Worm (Caenorhabditis elegans): ENCODE results near the gene vps-8.

ce11 chrIV:12261353-12261752, 14.4 kb downstream of the vps-8 start, which contains the start of gene sre-14:
- no peak for TF ChIP-seq scrt-1 (GFP tag; IDR thresholded peaks at IDR 0.05)
- no peak for TF ChIP-seq sea-1 (GFP tag; conservative IDR thresholded peaks at IDR 0.05)
- TF ChIP-seq hmbx-1 (tag; optimal IDR thresholded peaks at IDR 0.05) = no peak
- no peak for TF ChIP-seq ceh-36 (tag; optimal IDR thresholded peaks at IDR 0.05)
- no peak for TF ChIP-seq ama-1 (optimal IDR thresholded peaks at IDR 0.05)
- no peak for TF ChIP-seq flt-1 (GFP tag; IDR thresholded peaks at IDR 0.05)
- TF ChIP-seq B0310.2 (tag; optimal IDR thresholded peaks at IDR 0.05) = no peak
- TF ChIP-seq ceh-13 (GFP tag; optimal IDR thresholded peaks at IDR 0.05) = no peak
- no peak for TF ChIP-seq tbx-11 (GFP tag; IDR thresholded peaks at IDR 0.05)
- TF ChIP-seq tbx-37 (GFP tag; conservative IDR thresholded peaks at IDR 0.05) = no peak
- no peak for TF ChIP-seq pes-1 (GFP tag; IDR thresholded peaks at IDR 0.05)

Data from whole organism, early embryonic.